Fruit fly (Drosophila melanogaster): ENCODE results near the gene CG4669.
A peak's percentile ranks its signal among the peaks of the same experiment; 100 is the strongest.

The CG4669 gene

DNA sequence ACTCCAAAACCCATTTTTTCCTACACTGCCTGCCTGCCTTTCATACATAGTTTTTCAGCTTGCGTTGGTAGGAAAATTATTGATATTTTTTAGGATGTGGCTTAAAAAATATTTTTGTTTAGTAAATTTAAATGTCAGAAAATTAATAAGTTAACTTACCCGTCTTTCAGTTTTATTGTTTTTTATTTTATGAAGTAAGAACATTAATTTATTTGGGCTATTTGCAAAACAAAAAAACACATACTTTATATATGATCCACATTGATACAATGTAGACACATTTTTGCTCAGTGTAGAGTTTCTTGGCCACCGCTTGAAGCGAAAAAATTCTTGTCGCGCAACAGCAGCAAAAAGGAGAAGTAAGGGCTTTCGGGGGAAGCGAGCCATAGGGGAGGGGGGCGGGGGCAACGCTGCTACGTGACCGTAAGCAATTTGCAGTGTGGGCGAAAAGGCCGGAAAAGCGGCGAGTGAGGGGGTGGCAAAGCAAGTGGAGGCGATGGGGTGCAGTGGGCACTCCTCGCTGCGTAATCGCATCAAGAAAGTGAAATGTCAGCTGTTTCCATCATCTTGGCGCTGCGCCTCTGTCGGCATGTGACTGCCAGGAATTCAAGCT is 45.8 kb downstream of the CG4669 start:
- TF ChIP-seq Sox15 (GFP tag; optimal IDR thresholded peaks at IDR 0.05) (no peak), CG6276 (GFP tag; optimal IDR thresholded peaks at IDR 0.05) (peak; percentile 21), CG32006 (GFP tag; optimal IDR thresholded peaks at IDR 0.05) (peak; percentile 40), CG8119 (GFP tag; IDR thresholded peaks at IDR 0.05) (0 out of 3 replicates have a peak, but pooled peaks have one; percentile 36), Eip78C (GFP tag) (peak; percentile 67), CG11294 (GFP tag; IDR thresholded peaks at IDR 0.05) (no peak), Hr4 (GFP tag; optimal IDR thresholded peaks at IDR 0.05) (peak; percentile 1)

All from whole organism, prepupa.